In genomic region chrX:2809611-2810010, ce11 we compare ENCODE assay signal across 4 worm cellular contexts.
TF ChIP-seq lines count a peak whose summit lies in the region.

Gene C14A11.9 (minus strand): TSS chrX:2809637.

TF ChIP-seq in whole organism, L2 larva, 48 proteins besides CTCF, POLR2A, EP300 and RAD21 (continued from another document):
- TF ChIP-seq fos-1 (tag; optimal IDR thresholded peaks at IDR 0.05; lab: Kevin White, UChicago) (peak; percentile 86), lin-39 (tag; optimal IDR thresholded peaks at IDR 0.05; lab: Kevin White, UChicago) (no peak), unc-55 (GFP tag; optimal IDR thresholded peaks at IDR 0.05; lab: Kevin White, UChicago) (peak; percentile 95), blmp-1 (tag; optimal IDR thresholded peaks at IDR 0.05; lab: Kevin White, UChicago; ENCODE audit: insufficient read depth) (peak; percentile 30), Y55F3AM.14 (GFP tag; optimal IDR thresholded peaks at IDR 0.05; lab: Kevin White, UChicago) (peak; percentile 72), unc-62 (GFP tag; optimal IDR thresholded peaks at IDR 0.05; lab: Kevin White, UChicago) (no peak), mab-5 (tag; optimal IDR thresholded peaks at IDR 0.05; lab: Kevin White, UChicago) (peak; percentile 90), nhr-12 (tag; optimal IDR thresholded peaks at IDR 0.05; lab: Kevin White, UChicago) (peak; percentile 38), nhr-11 (tag; optimal IDR thresholded peaks at IDR 0.05; lab: Kevin White, UChicago) (no peak), zag-1 (tag; optimal IDR thresholded peaks at IDR 0.05; lab: Kevin White, UChicago) (peak; percentile 71), peb-1 (tag; optimal IDR thresholded peaks at IDR 0.05; lab: Kevin White, UChicago) (no peak), sma-9 (GFP tag; optimal IDR thresholded peaks at IDR 0.05; lab: Kevin White, UChicago) (peak; percentile 93), sma-9 (tag; optimal IDR thresholded peaks at IDR 0.05; lab: Kevin White, UChicago) (no peak), nhr-21 (tag; optimal IDR thresholded peaks at IDR 0.05; lab: Kevin White, UChicago) (peak; percentile 88), egl-27 (tag; optimal IDR thresholded peaks at IDR 0.05; lab: Kevin White, UChicago) (peak; percentile 92), nhr-129 (tag; optimal IDR thresholded peaks at IDR 0.05; lab: Kevin White, UChicago) (peak; percentile 86), lin-11 (tag; optimal IDR thresholded peaks at IDR 0.05; lab: Kevin White, UChicago) (peak; percentile 89), R02D3.7 (tag; optimal IDR thresholded peaks at IDR 0.05; lab: Kevin White, UChicago) (peak; percentile 6), ZK546.5 (tag; optimal IDR thresholded peaks at IDR 0.05; lab: Kevin White, UChicago) (no peak), F13H6.1 (tag; optimal IDR thresholded peaks at IDR 0.05; lab: Kevin White, UChicago) (peak; percentile 88), crh-2 (tag; optimal IDR thresholded peaks at IDR 0.05; lab: Kevin White, UChicago) (peak; percentile 92), sma-3 (GFP tag; optimal IDR thresholded peaks at IDR 0.05; lab: Kevin White, UChicago) (peak; percentile 77), mdl-1 (tag; optimal IDR thresholded peaks at IDR 0.05; lab: Kevin White, UChicago) (peak in 1 of 2 experiments; percentile 73), aly-2 (tag; optimal IDR thresholded peaks at IDR 0.05; lab: Kevin White, UChicago) (no peak), ceh-16 (tag; optimal IDR thresholded peaks at IDR 0.05; lab: Kevin White, UChicago) (peak; percentile 39)

TF ChIP-seq in whole organism, L4 larva, 104 proteins besides CTCF, POLR2A, EP300 and RAD21 (continued from another document and continues in another):
- TF ChIP-seq lin-29 (GFP tag; IDR thresholded peaks at IDR 0.05; lab: Robert Waterston, UW) (peak; percentile 77; the same call in 1 of the 2 replicates), madf-9 (GFP tag; conservative IDR thresholded peaks at IDR 0.05; lab: Robert Waterston, UW) (peak; percentile 51; the same call in 1 of the 2 replicates), vab-7 (GFP tag; IDR thresholded peaks at IDR 0.05; lab: Robert Waterston, UW) (no peak; the same call in 1 of the 2 replicates), dmd-6 (GFP tag; IDR thresholded peaks at IDR 0.05; lab: Robert Waterston, UW) (peak; percentile 88), T20F7.1 (GFP tag; optimal IDR thresholded peaks at IDR 0.05; lab: Kevin White, UChicago) (peak; percentile 49), Y75B8A.6 (GFP tag; IDR thresholded peaks at IDR 0.05; lab: Robert Waterston, UW) (no peak), nhr-25 (tag; optimal IDR thresholded peaks at IDR 0.05; lab: Kevin White, UChicago; ENCODE audit: borderline replicate concordance, insufficient read depth) (peak; percentile 62), F44E2.7 (GFP tag; IDR thresholded peaks at IDR 0.05; lab: Robert Waterston, UW) (no peak), spr-1 (tag; optimal IDR thresholded peaks at IDR 0.05; lab: Kevin White, UChicago) (peak; percentile 87), aly-2 (tag; optimal IDR thresholded peaks at IDR 0.05; lab: Kevin White, UChicago) (no peak), snpc-4 (tag; optimal IDR thresholded peaks at IDR 0.05; lab: Kevin White, UChicago) (no peak), F10B5.3 (tag; optimal IDR thresholded peaks at IDR 0.05; lab: Kevin White, UChicago) (peak; percentile 77), mdl-1 (tag; optimal IDR thresholded peaks at IDR 0.05; lab: Kevin White, UChicago) (peak in 1 of 2 experiments; percentile 58), cey-2 (tag; optimal IDR thresholded peaks at IDR 0.05; lab: Kevin White, UChicago; ENCODE audit: borderline replicate concordance, insufficient read depth) (no peak), mxl-2 (GFP tag; conservative IDR thresholded peaks at IDR 0.05; lab: Robert Waterston, UW) (no peak), dmd-9 (GFP tag; IDR thresholded peaks at IDR 0.05; lab: Robert Waterston, UW) (peak; percentile 58; the same call in 1 of the 2 replicates), fkh-10 (GFP tag; optimal IDR thresholded peaks at IDR 0.05; lab: Kevin White, UChicago) (peak; percentile 75), daf-12 (tag; optimal IDR thresholded peaks at IDR 0.05; lab: Kevin White, UChicago) (no peak), zip-2 (tag; optimal IDR thresholded peaks at IDR 0.05; lab: Kevin White, UChicago) (peak; percentile 35), ZK546.5 (tag; optimal IDR thresholded peaks at IDR 0.05; lab: Kevin White, UChicago) (no peak), zip-11 (GFP tag; IDR thresholded peaks at IDR 0.05; lab: Robert Waterston, UW) (no peak), ctbp-1 (GFP tag; IDR thresholded peaks at IDR 0.05; lab: Robert Waterston, UW) (peak; percentile 95), tra-1 (GFP tag; IDR thresholded peaks at IDR 0.05; lab: Robert Waterston, UW) (no peak; the same call in 1 of the 2 replicates), hmg-1.1 (GFP tag; IDR thresholded peaks at IDR 0.05; lab: Robert Waterston, UW) (peak; percentile 95), duxl-1 (tag; optimal IDR thresholded peaks at IDR 0.05; lab: Kevin White, UChicago; ENCODE audit: poor library complexity) (peak; percentile 84), daf-8 (GFP tag; IDR thresholded peaks at IDR 0.05; lab: Robert Waterston, UW) (no peak), mxl-3 (GFP tag; optimal IDR thresholded peaks at IDR 0.05; lab: Kevin White, UChicago) (peak; percentile 76), saeg-2 (GFP tag; IDR thresholded peaks at IDR 0.05; lab: Robert Waterston, UW) (0 out of 2 replicates have a peak, but pooled peaks have one; percentile 64), nhr-11 (tag; optimal IDR thresholded peaks at IDR 0.05; lab: Kevin White, UChicago) (peak; percentile 88), lin-38 (GFP tag; IDR thresholded peaks at IDR 0.05; lab: Robert Waterston, UW) (peak; percentile 74), egl-43 (GFP tag; IDR thresholded peaks at IDR 0.05; lab: Robert Waterston, UW) (no peak), spr-3 (GFP tag; optimal IDR thresholded peaks at IDR 0.05; lab: Kevin White, UChicago) (peak; percentile 87), ceh-44 (GFP tag; IDR thresholded peaks at IDR 0.05; lab: Robert Waterston, UW) (0 out of 2 replicates have a peak, but pooled peaks have one; percentile 22), egl-27 (tag; optimal IDR thresholded peaks at IDR 0.05; lab: Kevin White, UChicago) (no peak), nhr-42 (GFP tag; IDR thresholded peaks at IDR 0.05; lab: Robert Waterston, UW) (peak; percentile 90)

TF ChIP-seq in whole organism, late embryonic, 69 proteins besides CTCF, POLR2A, EP300 and RAD21 (continued from another document and continues in another):
- peak; percentile 52 for TF ChIP-seq ttx-3 (tag; optimal IDR thresholded peaks at IDR 0.05; lab: Kevin White, UChicago)
- peak; percentile 63 for TF ChIP-seq unc-86 (tag; optimal IDR thresholded peaks at IDR 0.05; lab: Kevin White, UChicago)
- peak; percentile 31 for TF ChIP-seq hlh-30 (tag; optimal IDR thresholded peaks at IDR 0.05; lab: Kevin White, UChicago; ENCODE audit: insufficient read depth)
- no peak for TF ChIP-seq ceh-9 (tag; optimal IDR thresholded peaks at IDR 0.05; lab: Kevin White, UChicago)
- peak; percentile 58 for TF ChIP-seq F13H6.1 (tag; optimal IDR thresholded peaks at IDR 0.05; lab: Kevin White, UChicago)
- TF ChIP-seq pqm-1 (tag; optimal IDR thresholded peaks at IDR 0.05; lab: Kevin White, UChicago) = peak; percentile 32
- peak; percentile 12 for TF ChIP-seq unc-55 (GFP tag; optimal IDR thresholded peaks at IDR 0.05; lab: Kevin White, UChicago)
- TF ChIP-seq ceh-30 (tag; optimal IDR thresholded peaks at IDR 0.05; lab: Kevin White, UChicago) = peak; percentile 30
- TF ChIP-seq gmeb-2 (tag; optimal IDR thresholded peaks at IDR 0.05; lab: Kevin White, UChicago) = peak; percentile 39
- TF ChIP-seq hlh-6 (tag; optimal IDR thresholded peaks at IDR 0.05; lab: Kevin White, UChicago) = peak; percentile 76
- TF ChIP-seq eyg-1 (tag; optimal IDR thresholded peaks at IDR 0.05; lab: Kevin White, UChicago) = no peak
- TF ChIP-seq Y22D7AL.16 (tag; optimal IDR thresholded peaks at IDR 0.05; lab: Kevin White, UChicago) = no peak
- TF ChIP-seq tbx-7 (tag; optimal IDR thresholded peaks at IDR 0.05; lab: Kevin White, UChicago) = no peak
- no peak for TF ChIP-seq dmd-4 (tag; optimal IDR thresholded peaks at IDR 0.05; lab: Kevin White, UChicago; ENCODE audit: borderline replicate concordance)
- TF ChIP-seq ceh-14 (tag; optimal IDR thresholded peaks at IDR 0.05; lab: Kevin White, UChicago) = peak; percentile 75
- TF ChIP-seq lin-11 (tag; optimal IDR thresholded peaks at IDR 0.05; lab: Kevin White, UChicago) = peak; percentile 58
- TF ChIP-seq ama-1 (optimal IDR thresholded peaks at IDR 0.05; lab: Kevin White, UChicago) = no peak
- TF ChIP-seq tbx-2 (tag; optimal IDR thresholded peaks at IDR 0.05; lab: Kevin White, UChicago) = peak; percentile 83
- peak; percentile 55 for TF ChIP-seq madf-2 (tag; optimal IDR thresholded peaks at IDR 0.05; lab: Kevin White, UChicago)
- TF ChIP-seq T23F11.4 (GFP tag; optimal IDR thresholded peaks at IDR 0.05; lab: Kevin White, UChicago) = no peak
- no peak for TF ChIP-seq sox-2 (GFP tag; IDR thresholded peaks at IDR 0.05; lab: Robert Waterston, UW)
- TF ChIP-seq ets-4 (tag; optimal IDR thresholded peaks at IDR 0.05; lab: Kevin White, UChicago) = no peak
- peak; percentile 42 for TF ChIP-seq ceh-6 (GFP tag; optimal IDR thresholded peaks at IDR 0.05; lab: Kevin White, UChicago)
- peak; percentile 59 for TF ChIP-seq ceh-19 (GFP tag; optimal IDR thresholded peaks at IDR 0.05; lab: Kevin White, UChicago)
- TF ChIP-seq mec-3 (tag; optimal IDR thresholded peaks at IDR 0.05; lab: Kevin White, UChicago; ENCODE audit: borderline replicate concordance) = no peak
- TF ChIP-seq hlh-15 (tag; optimal IDR thresholded peaks at IDR 0.05; lab: Kevin White, UChicago) = peak; percentile 55
- TF ChIP-seq C38D4.7 (GFP tag; optimal IDR thresholded peaks at IDR 0.05; lab: Kevin White, UChicago) = peak; percentile 56
- peak; percentile 62 for TF ChIP-seq syd-9 (tag; optimal IDR thresholded peaks at IDR 0.05; lab: Kevin White, UChicago)
- no peak for TF ChIP-seq ref-2 (tag; optimal IDR thresholded peaks at IDR 0.05; lab: Kevin White, UChicago)
- no peak for TF ChIP-seq elt-4 (tag; optimal IDR thresholded peaks at IDR 0.05; lab: Kevin White, UChicago)
- TF ChIP-seq ceh-24 (tag; optimal IDR thresholded peaks at IDR 0.05; lab: Kevin White, UChicago) = no peak
- TF ChIP-seq C08G9.2 (tag; optimal IDR thresholded peaks at IDR 0.05; lab: Kevin White, UChicago) = peak; percentile 71
- no peak for TF ChIP-seq unc-3 (GFP tag; conservative IDR thresholded peaks at IDR 0.05; lab: Robert Waterston, UW)
- peak; percentile 70 for TF ChIP-seq unc-3 (tag; optimal IDR thresholded peaks at IDR 0.05; lab: Kevin White, UChicago)
- TF ChIP-seq ceh-22 (tag; optimal IDR thresholded peaks at IDR 0.05; lab: Kevin White, UChicago) = no peak
- peak; percentile 73 for TF ChIP-seq rnt-1 (tag; optimal IDR thresholded peaks at IDR 0.05; lab: Kevin White, UChicago)
- TF ChIP-seq K09A11.1 (tag; optimal IDR thresholded peaks at IDR 0.05; lab: Kevin White, UChicago; ENCODE audit: insufficient read depth) = no peak
- peak; percentile 58 for TF ChIP-seq dve-1 (tag; optimal IDR thresholded peaks at IDR 0.05; lab: Kevin White, UChicago)
- peak; percentile 19 for TF ChIP-seq fax-1 (tag; optimal IDR thresholded peaks at IDR 0.05; lab: Kevin White, UChicago)

TF ChIP-seq in whole organism, mixed stage, embryonic, 35 proteins besides CTCF, POLR2A, EP300 and RAD21 (continued from another document):
- TF ChIP-seq flh-1 (GFP tag; optimal IDR thresholded peaks at IDR 0.05; lab: Kevin White, UChicago) (no peak), unc-62 (GFP tag; optimal IDR thresholded peaks at IDR 0.05; lab: Kevin White, UChicago) (peak; percentile 21), tbx-8 (GFP tag; optimal IDR thresholded peaks at IDR 0.05; lab: Kevin White, UChicago) (peak; percentile 42), nhr-237 (tag; optimal IDR thresholded peaks at IDR 0.05; lab: Kevin White, UChicago) (peak; percentile 77), drap-1 (GFP tag; optimal IDR thresholded peaks at IDR 0.05; lab: Kevin White, UChicago) (peak; percentile 74)
